Fruit fly (Drosophila melanogaster): ENCODE results near the gene Mob2.

Gene Mob2

DNA sequence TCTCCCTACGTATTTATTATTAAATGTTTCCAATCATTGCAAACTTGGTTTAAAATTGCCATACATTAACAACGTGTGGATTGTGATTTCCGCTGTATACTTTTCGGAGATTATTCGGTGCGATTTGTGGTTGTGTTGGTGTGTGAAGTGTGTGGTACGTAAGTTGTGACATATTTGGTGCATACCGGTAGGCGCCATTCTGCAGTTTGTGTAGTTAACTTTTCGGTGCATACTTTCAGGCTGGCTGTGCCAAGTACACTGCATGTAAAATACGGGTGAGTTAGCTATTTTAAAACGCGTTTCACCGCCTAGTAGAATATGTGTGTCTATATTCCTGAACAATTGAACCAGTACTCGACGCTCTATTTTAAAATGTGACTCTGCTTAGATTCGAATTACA is 38.7 kb downstream of the Mob2 start:
- no peak for TF ChIP-seq phol (tag; optimal IDR thresholded peaks at IDR 0.05)
- TF ChIP-seq pnt (GFP tag; optimal IDR thresholded peaks at IDR 0.05): no peak
- TF ChIP-seq CG10209 (GFP tag; optimal IDR thresholded peaks at IDR 0.05): no peak
- no peak for TF ChIP-seq CG17328 (GFP tag; IDR thresholded peaks at IDR 0.05)
- TF ChIP-seq inv (GFP tag; IDR thresholded peaks at IDR 0.05; ENCODE audit: partially characterized antibody): peak; percentile 31; the same call in 1 of the 2 replicates
- peak; percentile 10 for TF ChIP-seq sd (tag; optimal IDR thresholded peaks at IDR 0.05)
- TF ChIP-seq CG15514 (GFP tag; optimal IDR thresholded peaks at IDR 0.05): peak; percentile 98
- no peak for TF ChIP-seq ftz-f1 (GFP tag; optimal IDR thresholded peaks at IDR 0.05)
- TF ChIP-seq ato (GFP tag; IDR thresholded peaks at IDR 0.05; ENCODE audit: partially characterized antibody): 0 out of 2 replicates have a peak, but pooled peaks have one; percentile 13
- TF ChIP-seq CTCF (GFP tag; optimal IDR thresholded peaks at IDR 0.05): peak; percentile 80
- peak; percentile 78 for TF ChIP-seq Bgb (GFP tag; IDR thresholded peaks at IDR 0.05; ENCODE audit: partially characterized antibody)
- TF ChIP-seq CG42726 (GFP tag; IDR thresholded peaks at IDR 0.05; ENCODE audit: partially characterized antibody): peak; percentile 78
- TF ChIP-seq sr (GFP tag; IDR thresholded peaks at IDR 0.05): no peak
- peak; percentile 71 for TF ChIP-seq bbx (GFP tag; IDR thresholded peaks at IDR 0.05; ENCODE audit: partially characterized antibody)
- TF ChIP-seq CG7987 (GFP tag; optimal IDR thresholded peaks at IDR 0.05): peak; percentile 24
- peak; percentile 92 for TF ChIP-seq cg (GFP tag; optimal IDR thresholded peaks at IDR 0.05)
- peak in 1 of 3 experiments; percentile 22 for TF ChIP-seq Stat92E (GFP tag; optimal IDR thresholded peaks at IDR 0.05)
- no peak for TF ChIP-seq tap (tag; optimal IDR thresholded peaks at IDR 0.05)
- TF ChIP-seq Lhr (GFP tag; optimal IDR thresholded peaks at IDR 0.05): peak; percentile 22
- TF ChIP-seq CG7786 (GFP tag; optimal IDR thresholded peaks at IDR 0.05): no peak
- peak; percentile 48; the same call in 1 of the 2 replicates for TF ChIP-seq E2f2 (GFP tag; IDR thresholded peaks at IDR 0.05)
- peak; percentile 74 for TF ChIP-seq HmgZ (tag; optimal IDR thresholded peaks at IDR 0.05)
- TF ChIP-seq schlank (tag; optimal IDR thresholded peaks at IDR 0.05): no peak
- peak; percentile 85; the same call in 3 of the 4 replicates for TF ChIP-seq chinmo (GFP tag; IDR thresholded peaks at IDR 0.05; ENCODE audit: partially characterized antibody)
- TF ChIP-seq ATbp (GFP tag; optimal IDR thresholded peaks at IDR 0.05): no peak
- peak; percentile 55; the same call in 1 of the 3 replicates for TF ChIP-seq so (GFP tag; IDR thresholded peaks at IDR 0.05)
- TF ChIP-seq pum (GFP tag; optimal IDR thresholded peaks at IDR 0.05): no peak
- no peak for TF ChIP-seq CG13123 (GFP tag; optimal IDR thresholded peaks at IDR 0.05)
- TF ChIP-seq CG14050 (GFP tag; IDR thresholded peaks at IDR 0.05): no peak
- TF ChIP-seq lola (GFP tag; optimal IDR thresholded peaks at IDR 0.05): peak in 1 of 3 experiments; percentile 63
- peak; percentile 40; the same call in 1 of the 3 replicates for TF ChIP-seq HLH4C (GFP tag; IDR thresholded peaks at IDR 0.05; ENCODE audit: partially characterized antibody)
- no peak for TF ChIP-seq ac (GFP tag; optimal IDR thresholded peaks at IDR 0.05)
- TF ChIP-seq Scr (GFP tag; IDR thresholded peaks at IDR 0.05; ENCODE audit: partially characterized antibody): 0 out of 2 replicates have a peak, but pooled peaks have one; percentile 33
- peak; percentile 60 for TF ChIP-seq stwl (tag; optimal IDR thresholded peaks at IDR 0.05)
- TF ChIP-seq pzg (GFP tag; optimal IDR thresholded peaks at IDR 0.05): peak; percentile 26
- peak; percentile 38; the same call in 1 of the 3 replicates for TF ChIP-seq knrl (GFP tag; IDR thresholded peaks at IDR 0.05; ENCODE audit: partially characterized antibody)
- TF ChIP-seq Dp (GFP tag; optimal IDR thresholded peaks at IDR 0.05): peak; percentile 19
- TF ChIP-seq CG13624 (GFP tag; optimal IDR thresholded peaks at IDR 0.05): peak; percentile 8
- TF ChIP-seq Fer1 (GFP tag; optimal IDR thresholded peaks at IDR 0.05): peak; percentile 11
- TF ChIP-seq Xrp1 (GFP tag; IDR thresholded peaks at IDR 0.05): 0 out of 2 replicates have a peak, but pooled peaks have one; percentile 11
- peak; percentile 15; the same call in 1 of the 3 replicates for TF ChIP-seq CG16813 (GFP tag; IDR thresholded peaks at IDR 0.05; ENCODE audit: partially characterized antibody)
- no peak for TF ChIP-seq Ptx1 (GFP tag; IDR thresholded peaks at IDR 0.05)
- peak; percentile 43; the same call in 1 of the 2 replicates for TF ChIP-seq Rfx (GFP tag; IDR thresholded peaks at IDR 0.05)
- peak; percentile 28; the same call in 1 of the 2 replicates for TF ChIP-seq vvl (GFP tag; IDR thresholded peaks at IDR 0.05)
- peak; percentile 49 for TF ChIP-seq zf30C (GFP tag; optimal IDR thresholded peaks at IDR 0.05)
- peak; percentile 58; the same call in 1 of the 3 replicates for TF ChIP-seq Dbx (GFP tag; IDR thresholded peaks at IDR 0.05)
- TF ChIP-seq CG8290 (GFP tag; optimal IDR thresholded peaks at IDR 0.05): no peak
- TF ChIP-seq CG8290 (tag; optimal IDR thresholded peaks at IDR 0.05): no peak
- no peak for TF ChIP-seq CG11560 (tag; IDR thresholded peaks at IDR 0.05)

All from whole organism, embryonic.